Worm (Caenorhabditis elegans) whole organism, L1 larva: ENCODE data around the gene let-70.
A peak's percentile ranks its signal among the peaks of the same experiment; 100 is the strongest.

Experiments used
- blmp-1 ChIP-seq: fragments of 150-350 bp; optimal IDR thresholded peaks from 2 replicates; lab custom pipeline; 2014; ENCODE audit warnings: missing biosample characterization, missing genetic modification characterization
- ceh-8 ChIP-seq: fragments of 200-800 bp; sonication (Bioruptor generic); optimal IDR thresholded peaks from 2 replicates; lab custom pipeline; 2018; ENCODE audit warnings: mild to moderate bottlenecking, missing genetic modification characterization, moderate library complexity, missing compliant biosample characterization
- egl-13 ChIP-seq: sonication (generic microtip); optimal IDR thresholded peaks from 2 replicates; lab custom pipeline; 2016; ENCODE audit warnings: missing genotype, missing genetic modification reagents, missing genetic modification characterization, missing compliant biosample characterization
- elt-3 ChIP-seq, 6 experiments: fragments of 150-350 bp in 1 of 6; sonication (generic microtip); optimal IDR thresholded peaks; 2 replicates each; lab custom pipeline; 2017 to 2018; ENCODE audit warnings: missing biosample characterization in 6 of 6, missing genetic modification characterization in 6 of 6, inconsistent platforms in 1 of 6
- fos-1 ChIP-seq: fragments of 150-350 bp; optimal IDR thresholded peaks from 2 replicates; lab custom pipeline; 2014; ENCODE audit warnings: missing biosample characterization, missing genetic modification characterization
- hlh-4 ChIP-seq: sonication (generic microtip); optimal IDR thresholded peaks from 2 replicates; lab custom pipeline; 2016; ENCODE audit warnings: mild to moderate bottlenecking, missing genetic modification characterization, missing compliant biosample characterization
- lin-35 ChIP-seq, 2 experiments: fragments of 150-350 bp; optimal IDR thresholded peaks; 2 replicates each; lab custom pipeline; 2014; ENCODE audit warnings: missing biosample characterization in 2 of 2, missing genetic modification characterization in 2 of 2, missing genetic modification reagents in 2 of 2
- lsy-2 ChIP-seq, 2 experiments: fragments of 150-350 bp; optimal IDR thresholded peaks; 2 replicates each; lab custom pipeline; 2014; ENCODE audit warnings: missing biosample characterization in 2 of 2, missing genetic modification characterization in 2 of 2
- nhr-28 ChIP-seq: fragments of 150-350 bp; optimal IDR thresholded peaks from 2 replicates; lab custom pipeline; 2014; ENCODE audit warnings: missing biosample characterization, missing genetic modification characterization
- nhr-71 ChIP-seq: sonication (generic microtip); optimal IDR thresholded peaks from 2 replicates; lab custom pipeline; 2016; ENCODE audit warnings: mild to moderate bottlenecking, missing genetic modification characterization, moderate library complexity, missing compliant biosample characterization
- pqm-1 ChIP-seq: sonication (generic microtip); optimal IDR thresholded peaks from 3 replicates; lab custom pipeline; 2017; ENCODE audit warnings: missing biosample characterization, missing genetic modification characterization
- tbx-2 ChIP-seq: sonication (generic microtip); optimal IDR thresholded peaks from 2 replicates; lab custom pipeline; 2016; ENCODE audit warnings: missing genetic modification characterization, missing compliant biosample characterization
- unc-86 ChIP-seq: sonication (generic microtip); optimal IDR thresholded peaks from 2 replicates; lab custom pipeline; 2016; ENCODE audit warnings: missing genetic modification characterization, missing compliant biosample characterization

ce11 chrIV:11063962-11064361 is 18.1 kb downstream of the let-70 start, which contains the start of gene ttr-16:
- TF ChIP-seq pqm-1 (tag; lab: Kevin White, UChicago) = no peak
- TF ChIP-seq lin-35 (GFP tag; optimal IDR thresholded peaks at IDR 0.05; lab: Kevin White, UChicago) = no peak
- TF ChIP-seq elt-3 (tag; optimal IDR thresholded peaks at IDR 0.05; lab: Kevin White, UChicago) = no peak
- no peak for TF ChIP-seq tbx-2 (tag; lab: Kevin White, UChicago)
- TF ChIP-seq nhr-71 (tag; lab: Kevin White, UChicago) = peak; percentile 80
- no peak for TF ChIP-seq egl-13 (tag; lab: Kevin White, UChicago)
- TF ChIP-seq hlh-4 (tag; lab: Kevin White, UChicago) = no peak
- peak in 1 of 2 experiments; percentile 52 for TF ChIP-seq lsy-2 (tag; optimal IDR thresholded peaks at IDR 0.05; lab: Kevin White, UChicago)
- no peak for TF ChIP-seq fos-1 (tag; lab: Kevin White, UChicago)
- TF ChIP-seq nhr-28 (tag; lab: Kevin White, UChicago) = no peak
- TF ChIP-seq ceh-8 (GFP tag; lab: Kevin White, UChicago) = no peak
- no peak for TF ChIP-seq unc-86 (tag; lab: Kevin White, UChicago)
- no peak for TF ChIP-seq blmp-1
